Worm (Caenorhabditis elegans): Measurements from ENCODE around the gene mogs-1.

Gene mogs-1

ce11 chrIV:11025941-11026340 lies 4.2 kb upstream of the mogs-1 start:
- TF ChIP-seq lsy-27 (tag; optimal IDR thresholded peaks at IDR 0.05; ENCODE audit: borderline replicate concordance, insufficient read depth), result peak; percentile 33
- TF ChIP-seq attf-5 (GFP tag; optimal IDR thresholded peaks at IDR 0.05), result peak; percentile 87
- TF ChIP-seq F52B5.7 (tag; optimal IDR thresholded peaks at IDR 0.05), result peak; percentile 98
- TF ChIP-seq F37B4.10 (GFP tag; IDR thresholded peaks at IDR 0.05), result peak; percentile 98
- peak; percentile 82 for TF ChIP-seq him-1 (tag; optimal IDR thresholded peaks at IDR 0.05)
- peak; percentile 82; the same call in 1 of the 2 replicates for TF ChIP-seq ztf-28 (GFP tag; IDR thresholded peaks at IDR 0.05)
- peak; percentile 68 for TF ChIP-seq snpc-4 (GFP tag; optimal IDR thresholded peaks at IDR 0.05)
- TF ChIP-seq snpc-4 (tag; optimal IDR thresholded peaks at IDR 0.05), result peak in 3 of 4 experiments; percentile 63 to 76 (median 74)
- peak; percentile 97 for TF ChIP-seq sptf-2 (GFP tag; optimal IDR thresholded peaks at IDR 0.05)
- TF ChIP-seq athp-1 (tag; optimal IDR thresholded peaks at IDR 0.05), result peak; percentile 93
- no peak for TF ChIP-seq nfya-1 (tag; optimal IDR thresholded peaks at IDR 0.05; ENCODE audit: borderline replicate concordance, insufficient read depth)
- TF ChIP-seq ztf-22 (GFP tag; optimal IDR thresholded peaks at IDR 0.05), result peak; percentile 68
- peak; percentile 60 for TF ChIP-seq akir-1 (GFP tag; optimal IDR thresholded peaks at IDR 0.05)
- no peak; the same call in none of the 2 replicates for TF ChIP-seq Y53G8AR.9 (GFP tag; conservative IDR thresholded peaks at IDR 0.05)
- peak; percentile 86 for TF ChIP-seq dpff-1 (tag; optimal IDR thresholded peaks at IDR 0.05)
- peak; percentile 88 for TF ChIP-seq F49E8.2 (tag; optimal IDR thresholded peaks at IDR 0.05; ENCODE audit: insufficient read depth)
- TF ChIP-seq ztf-18 (tag; optimal IDR thresholded peaks at IDR 0.05), result peak; percentile 82
- peak; percentile 51 for TF ChIP-seq nhr-179 (tag; optimal IDR thresholded peaks at IDR 0.05)
- TF ChIP-seq madf-8 (GFP tag; conservative IDR thresholded peaks at IDR 0.05), result peak; percentile 55; the same call in 1 of the 2 replicates
- TF ChIP-seq ztf-25 (GFP tag; IDR thresholded peaks at IDR 0.05), result peak; percentile 96
- TF ChIP-seq K12H6.12 (tag; optimal IDR thresholded peaks at IDR 0.05), result peak; percentile 34
- peak; percentile 82 for TF ChIP-seq F57C9.4 (tag; optimal IDR thresholded peaks at IDR 0.05)
- TF ChIP-seq let-526 (GFP tag; IDR thresholded peaks at IDR 0.05), result peak; percentile 85
- TF ChIP-seq ets-4 (GFP tag; optimal IDR thresholded peaks at IDR 0.05), result peak; percentile 62
- TF ChIP-seq hmg-1.2 (GFP tag; IDR thresholded peaks at IDR 0.05), result peak; percentile 74
- TF ChIP-seq F55B11.4 (tag; optimal IDR thresholded peaks at IDR 0.05; ENCODE audit: borderline replicate concordance, insufficient read depth), result no peak
- peak; percentile 56; the same call in 1 of the 2 replicates for TF ChIP-seq bed-1 (GFP tag; IDR thresholded peaks at IDR 0.05)
- TF ChIP-seq lin-54 (GFP tag; optimal IDR thresholded peaks at IDR 0.05), result peak; percentile 77
- peak; percentile 78; the same call in 1 of the 2 replicates for TF ChIP-seq egl-44 (GFP tag; IDR thresholded peaks at IDR 0.05)
- TF ChIP-seq ceh-91 (GFP tag; IDR thresholded peaks at IDR 0.05), result peak; percentile 47
- peak; percentile 85 for TF ChIP-seq ceh-27 (GFP tag; optimal IDR thresholded peaks at IDR 0.05)
- TF ChIP-seq sea-2 (GFP tag; IDR thresholded peaks at IDR 0.05), result peak; percentile 79; the same call in 1 of the 2 replicates
- peak; percentile 95 for TF ChIP-seq mxl-1 (tag; optimal IDR thresholded peaks at IDR 0.05)
- 0 out of 2 replicates have a peak, but pooled peaks have one; percentile 43 for TF ChIP-seq Y56A3A.18 (GFP tag; IDR thresholded peaks at IDR 0.05)
- TF ChIP-seq rec-8 (tag; optimal IDR thresholded peaks at IDR 0.05), result peak; percentile 83 to 92
- TF ChIP-seq nhr-80 (tag; optimal IDR thresholded peaks at IDR 0.05), result peak; percentile 25
- TF ChIP-seq sdz-38 (tag; optimal IDR thresholded peaks at IDR 0.05), result peak; percentile 64
- TF ChIP-seq lir-1 (GFP tag; conservative IDR thresholded peaks at IDR 0.05), result peak; percentile 63; the same call in 1 of the 2 replicates
- peak; percentile 66; the same call in 1 of the 2 replicates for TF ChIP-seq ceh-100 (GFP tag; IDR thresholded peaks at IDR 0.05)
- TF ChIP-seq T07F8.4 (tag; optimal IDR thresholded peaks at IDR 0.05), result peak; percentile 88
- peak; percentile 88 for TF ChIP-seq ekl-4 (GFP tag; IDR thresholded peaks at IDR 0.05)
- peak; percentile 80 for TF ChIP-seq T26A5.8 (tag; optimal IDR thresholded peaks at IDR 0.05)
- peak; percentile 64; the same call in 1 of the 2 replicates for TF ChIP-seq cebp-2 (GFP tag; IDR thresholded peaks at IDR 0.05)
- TF ChIP-seq madf-6 (GFP tag; IDR thresholded peaks at IDR 0.05), result peak; percentile 80
- peak; percentile 63; the same call in 1 of the 2 replicates for TF ChIP-seq C06A6.2 (GFP tag; conservative IDR thresholded peaks at IDR 0.05)
- TF ChIP-seq nhr-90 (tag; optimal IDR thresholded peaks at IDR 0.05), result peak; percentile 97
- TF ChIP-seq unc-130 (GFP tag; optimal IDR thresholded peaks at IDR 0.05), result peak; percentile 84
- TF ChIP-seq F10E7.11 (tag; optimal IDR thresholded peaks at IDR 0.05), result peak; percentile 82

Measured in whole organism, young adult.